Worm (Caenorhabditis elegans) whole organism, mixed stage, embryonic: ENCODE data around the gene K09C6.9.

ENCODE experiments used
- ceh-43 ChIP-seq: fragments of 200-800 bp; sonication (Bioruptor generic); optimal IDR thresholded peaks from 2 replicates; lab custom pipeline; 2018; ENCODE audit warnings: mild to moderate bottlenecking, missing genetic modification characterization, moderate library complexity, missing compliant biosample characterization
- drap-1 ChIP-seq: fragments of 200-800 bp; sonication (Bioruptor generic); optimal IDR thresholded peaks from 3 replicates; lab custom pipeline; 2018; ENCODE audit warnings: mild to moderate bottlenecking, missing genetic modification characterization, missing compliant biosample characterization
- elt-1 ChIP-seq: sonication (generic microtip); optimal IDR thresholded peaks from 2 replicates; lab custom pipeline; 2017; ENCODE audit warnings: missing genetic modification characterization, mild to moderate bottlenecking, missing compliant biosample characterization, antibody characterized with exemption, moderate library complexity, borderline replicate concordance; ENCODE audit not compliant: insufficient read depth
- elt-3 ChIP-seq: fragments of 150-350 bp; optimal IDR thresholded peaks from 2 replicates; lab custom pipeline; 2014; ENCODE audit warnings: missing biosample characterization, missing genetic modification characterization
- ham-2 ChIP-seq: fragments of 200-800 bp; sonication (Bioruptor generic); optimal IDR thresholded peaks from 2 replicates; lab custom pipeline; 2018; ENCODE audit warnings: mild to moderate bottlenecking, missing genetic modification characterization, missing compliant biosample characterization
- lin-13 ChIP-seq: fragments of 150-350 bp; optimal IDR thresholded peaks from 2 replicates; lab custom pipeline; 2014; ENCODE audit warnings: missing biosample characterization, missing genetic modification characterization
- mab-5 ChIP-seq: fragments of 150-350 bp; optimal IDR thresholded peaks from 2 replicates; lab custom pipeline; 2014; ENCODE audit warnings: missing biosample characterization, missing genetic modification characterization
- mls-2 ChIP-seq: sonication (generic microtip); optimal IDR thresholded peaks from 2 replicates; lab custom pipeline; 2016; ENCODE audit warnings: mild to moderate bottlenecking, missing genetic modification characterization, moderate library complexity, missing compliant biosample characterization
- nhr-76 ChIP-seq: sonication (generic microtip); optimal IDR thresholded peaks from 2 replicates; lab custom pipeline; 2017; ENCODE audit warnings: missing biosample characterization, missing genetic modification characterization
- pha-4 ChIP-seq: fragments of 150-350 bp; optimal IDR thresholded peaks from 2 replicates; lab custom pipeline; 2018; ENCODE audit warnings: missing biosample characterization, missing genetic modification reagents, missing genetic modification characterization
- sem-2 ChIP-seq: fragments of 200-800 bp; sonication (Bioruptor generic); optimal IDR thresholded peaks from 2 replicates; lab custom pipeline; 2018; ENCODE audit warnings: mild to moderate bottlenecking, missing genetic modification characterization, missing compliant biosample characterization
- unc-120 ChIP-seq: sonication (generic microtip); optimal IDR thresholded peaks from 2 replicates; lab custom pipeline; 2017; ENCODE audit warnings: missing genetic modification characterization, missing compliant biosample characterization; ENCODE audit not compliant: poor library complexity, severe bottlenecking
- unc-39 ChIP-seq: fragments of 150-350 bp; optimal IDR thresholded peaks from 2 replicates; lab custom pipeline; 2014; ENCODE audit warnings: missing biosample characterization, missing genetic modification characterization
- ztf-11 ChIP-seq: fragments of 150-350 bp; optimal IDR thresholded peaks from 2 replicates; lab custom pipeline; 2014; ENCODE audit warnings: missing biosample characterization, missing genetic modification characterization

K09C6.9 gene

DNA sequence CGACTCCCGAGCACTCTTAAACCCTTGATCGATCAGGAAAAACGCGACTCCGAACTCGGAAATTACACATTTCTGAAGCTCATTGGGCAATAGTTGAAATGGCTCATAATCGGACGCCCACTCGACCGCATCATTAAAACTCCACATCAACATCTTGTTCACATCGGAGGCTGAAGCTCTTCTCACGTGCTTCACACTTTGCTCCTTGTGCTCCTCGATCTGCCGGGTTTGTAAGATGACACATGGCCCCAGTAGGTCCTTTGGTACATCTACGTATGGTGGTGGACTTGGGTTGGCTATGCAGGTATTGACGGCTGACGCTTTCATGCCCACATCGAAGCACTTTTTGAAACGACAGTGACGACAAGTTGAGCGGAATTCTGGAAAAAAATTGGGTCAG is 51.4 kb downstream of the K09C6.9 start:
- no peak for TF ChIP-seq elt-1
- no peak for TF ChIP-seq ztf-11 (tag; lab: Kevin White, UChicago)
- no peak for TF ChIP-seq lin-13 (tag; lab: Kevin White, UChicago)
- no peak for TF ChIP-seq ham-2
- no peak for TF ChIP-seq mab-5 (tag; lab: Kevin White, UChicago)
- no peak for TF ChIP-seq drap-1 (GFP tag; lab: Kevin White, UChicago)
- no peak for TF ChIP-seq mls-2 (tag; lab: Kevin White, UChicago)
- TF ChIP-seq nhr-76 (tag; lab: Kevin White, UChicago) = no peak
- TF ChIP-seq pha-4 = no peak
- TF ChIP-seq ceh-43 (GFP tag; lab: Kevin White, UChicago) = no peak
- no peak for TF ChIP-seq sem-2 (GFP tag; lab: Kevin White, UChicago)
- TF ChIP-seq elt-3 = no peak
- no peak for TF ChIP-seq unc-39 (tag; lab: Kevin White, UChicago)
- no peak for TF ChIP-seq unc-120 (tag; lab: Kevin White, UChicago)
